Fruit fly (Drosophila melanogaster) whole organism, pupa: Measurements from ENCODE around the gene Paip2.

Experiments
- CG32121 ChIP-seq: fragments of 200-800 bp; sonication (Bioruptor generic); IDR thresholded peaks from 2 replicates; pipeline ENCODE4 v1.3.6; 2022; ENCODE audit warnings: missing biosample characterization, missing genetic modification characterization
- CG9948 ChIP-seq: fragments of 200-800 bp; sonication (Bioruptor generic); optimal IDR thresholded peaks from 2 replicates; lab custom pipeline; 2018; ENCODE audit warnings: missing biosample characterization, mild to moderate bottlenecking, missing genetic modification characterization, moderate library complexity
- Pif1A ChIP-seq: fragments of 200-800 bp; sonication (Bioruptor generic); optimal IDR thresholded peaks from 3 replicates; lab custom pipeline; 2016; ENCODE audit warnings: missing biosample characterization, missing genetic modification characterization
- Pif1B ChIP-seq: fragments of 200-800 bp; sonication (Bioruptor generic); optimal IDR thresholded peaks from 3 replicates; lab custom pipeline; 2016; ENCODE audit warnings: missing biosample characterization, missing genetic modification characterization
- gl ChIP-seq: fragments of 200-800 bp; sonication (Bioruptor generic); optimal IDR thresholded peaks from 2 replicates; lab custom pipeline; 2018; ENCODE audit warnings: missing biosample characterization, mild to moderate bottlenecking, missing genetic modification characterization
- rn ChIP-seq: fragments of 200-800 bp; sonication (Bioruptor generic); IDR thresholded peaks from 2 replicates; pipeline ENCODE4 v1.3.6; 2022; ENCODE audit warnings: missing biosample characterization, missing genetic modification characterization

DNA sequence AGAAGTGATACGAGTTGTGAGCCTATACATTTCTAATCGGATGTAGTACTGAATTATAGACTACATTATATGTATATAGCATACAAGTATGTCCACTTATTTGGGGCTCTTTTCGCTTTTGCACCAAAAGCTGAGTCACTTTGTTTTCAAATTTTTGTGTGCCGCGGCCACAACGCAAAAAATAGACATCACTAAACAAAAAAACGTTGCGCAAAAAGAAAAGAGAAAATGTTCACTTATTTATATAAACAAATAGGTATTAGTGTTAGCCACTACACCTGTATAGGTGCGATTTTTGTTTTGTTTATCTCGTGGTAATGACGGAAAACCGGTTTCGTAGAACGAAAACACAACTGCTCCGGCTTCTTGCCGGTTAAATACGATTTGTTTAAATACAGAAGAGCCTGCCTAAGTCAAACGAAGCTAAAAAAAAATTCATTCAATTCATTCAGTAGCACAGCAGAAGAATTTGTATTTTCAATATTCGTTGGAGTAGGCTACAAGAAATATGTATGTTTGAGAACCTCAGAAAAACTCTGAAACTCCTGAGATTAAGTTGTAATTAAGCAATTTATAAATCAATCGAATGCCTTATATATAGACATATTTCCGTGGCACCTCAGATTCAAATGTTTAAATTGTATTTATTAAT is 2.5 kb downstream of the Paip2 start:
- TF ChIP-seq rn (GFP tag; lab: Robert Waterston, UW) (no peak), Pif1B (GFP tag; lab: Kevin White, UChicago) (no peak), gl (tag; lab: Kevin White, UChicago) (no peak), CG9948 (tag; lab: Kevin White, UChicago) (no peak), CG32121 (GFP tag; lab: Robert Waterston, UW) (no peak), Pif1A (no peak)
